Worm (Caenorhabditis elegans) whole organism, midembryonic: Measurements from ENCODE around the gene C25A11.2.

Experiments
- T22C8.4 ChIP-seq: fragments of 200-800 bp; sonication (Bioruptor generic); IDR thresholded peaks from 2 replicates; pipeline ENCODE4 v1.3.6; 2022; ENCODE audit warnings: missing genetic modification characterization, missing compliant biosample characterization
- cog-1 ChIP-seq: sonication (generic microtip); optimal IDR thresholded peaks from 2 replicates; lab custom pipeline; 2016; ENCODE audit warnings: missing genetic modification characterization, missing compliant biosample characterization
- flt-1 ChIP-seq: fragments of 200-800 bp; sonication (Bioruptor generic); IDR thresholded peaks from 2 replicates; pipeline ENCODE4 v1.3.6; 2022; ENCODE audit warnings: missing genetic modification characterization, missing compliant biosample characterization
- klf-2 ChIP-seq: fragments of 200-800 bp; sonication (Bioruptor generic); conservative IDR thresholded peaks from 2 replicates; pipeline ENCODE4 v1.3.6; 2022; ENCODE audit warnings: missing genetic modification reagents, missing genetic modification characterization, missing compliant biosample characterization
- med-1 ChIP-seq: sonication (generic microtip); optimal IDR thresholded peaks from 2 replicates; lab custom pipeline; 2017; ENCODE audit warnings: missing genetic modification characterization, mild to moderate bottlenecking, missing compliant biosample characterization, antibody characterized with exemption, missing genetic modification reagents; ENCODE audit not compliant: insufficient read depth
- ref-1 ChIP-seq: fragments of 200-800 bp; sonication (Bioruptor generic); conservative IDR thresholded peaks from 2 replicates; pipeline ENCODE4 v1.3.6; 2022; ENCODE audit warnings: missing genetic modification reagents, missing genetic modification characterization, missing compliant biosample characterization
- tab-1 ChIP-seq: fragments of 200-800 bp; sonication (Bioruptor generic); IDR thresholded peaks from 2 replicates; pipeline ENCODE4 v1.3.6; 2022; ENCODE audit warnings: missing genetic modification characterization, missing compliant biosample characterization
- ztf-23 ChIP-seq: fragments of 200-800 bp; sonication (Bioruptor generic); IDR thresholded peaks from 2 replicates; pipeline ENCODE4 v1.3.6; 2022; ENCODE audit warnings: missing genetic modification reagents, missing genetic modification characterization, missing compliant biosample characterization
- ztf-29 ChIP-seq: fragments of 200-800 bp; sonication (Bioruptor generic); IDR thresholded peaks from 2 replicates; pipeline ENCODE4 v1.3.6; 2022; ENCODE audit warnings: missing genetic modification reagents, missing genetic modification characterization, missing compliant biosample characterization

Gene C25A11.2

ce11 chrX:9155751-9156150, 41.9 kb downstream of the C25A11.2 start:
- TF ChIP-seq cog-1 (tag; lab: Kevin White, UChicago), result no peak
- TF ChIP-seq T22C8.4 (GFP tag; lab: Robert Waterston, UW), result no peak
- TF ChIP-seq flt-1, result no peak
- no peak for TF ChIP-seq ref-1 (GFP tag; lab: Robert Waterston, UW)
- no peak for TF ChIP-seq ztf-29 (GFP tag; lab: Robert Waterston, UW)
- no peak for TF ChIP-seq tab-1 (GFP tag; lab: Robert Waterston, UW)
- TF ChIP-seq klf-2 (GFP tag; lab: Robert Waterston, UW), result no peak
- no peak for TF ChIP-seq ztf-23 (GFP tag; lab: Robert Waterston, UW)
- no peak for TF ChIP-seq med-1

- TF ChIP-seq ztf-29 (GFP tag; lab: Robert Waterston, UW) (no peak), ref-1 (GFP tag; lab: Robert Waterston, UW) (no peak)
Measured at ce11 chrX:9161253-9161904, 47.5 kb downstream of the C25A11.2 start.

ce11 chrX:9162864-9163263, 49.0 kb downstream of the C25A11.2 start, which contains the start of gene tsp-11:
TSS of gene tsp-11 (plus strand) at chrX:9163164.
- TF ChIP-seq med-1 (no peak), ztf-29 (GFP tag; lab: Robert Waterston, UW) (no peak), klf-2 (GFP tag; lab: Robert Waterston, UW) (no peak), ztf-23 (GFP tag; lab: Robert Waterston, UW) (no peak), tab-1 (GFP tag; lab: Robert Waterston, UW) (no peak), T22C8.4 (GFP tag; lab: Robert Waterston, UW) (no peak), cog-1 (tag; lab: Kevin White, UChicago) (no peak), flt-1 (no peak)
